Worm (Caenorhabditis elegans) whole organism, L3 larva: ENCODE data around the gene srt-49.

Source experiments
- R02D3.7 ChIP-seq: fragments of 150-350 bp; optimal IDR thresholded peaks from 2 replicates; lab custom pipeline; 2014; ENCODE audit warnings: missing biosample characterization, missing genetic modification characterization
- aly-2 ChIP-seq: fragments of 150-350 bp; optimal IDR thresholded peaks from 2 replicates; lab custom pipeline; 2014; ENCODE audit warnings: missing biosample characterization, missing genetic modification characterization
- ceh-16 ChIP-seq: sonication (generic microtip); optimal IDR thresholded peaks from 2 replicates; lab custom pipeline; 2017; ENCODE audit warnings: missing biosample characterization, missing genetic modification characterization
- ceh-28 ChIP-seq: fragments of 150-350 bp; optimal IDR thresholded peaks from 2 replicates; lab custom pipeline; 2014; ENCODE audit warnings: missing biosample characterization, missing genetic modification reagents, missing genetic modification characterization
- ceh-82 ChIP-seq: fragments of 150-350 bp; optimal IDR thresholded peaks from 2 replicates; lab custom pipeline; 2014; ENCODE audit warnings: missing biosample characterization, missing genetic modification characterization
- egl-27 ChIP-seq: sonication (generic microtip); optimal IDR thresholded peaks from 4 replicates; lab custom pipeline; 2017; ENCODE audit warnings: missing biosample characterization, missing genetic modification reagents, missing genetic modification characterization
- egl-5 ChIP-seq: fragments of 150-350 bp; optimal IDR thresholded peaks from 2 replicates; lab custom pipeline; 2017; ENCODE audit warnings: missing biosample characterization, missing genetic modification reagents, missing genetic modification characterization, inconsistent platforms
- elt-1 ChIP-seq: fragments of 150-350 bp; optimal IDR thresholded peaks from 2 replicates; lab custom pipeline; 2014; ENCODE audit warnings: missing biosample characterization, missing genetic modification characterization
- elt-2 ChIP-seq: sonication (generic microtip); optimal IDR thresholded peaks from 2 replicates; lab custom pipeline; 2016; ENCODE audit warnings: missing genetic modification reagents, mild to moderate bottlenecking, missing genetic modification characterization, missing compliant biosample characterization
- elt-3 ChIP-seq, 3 experiments: fragments of 150-350 bp in 1 of 3; sonication (generic microtip) in 2 of 3; optimal IDR thresholded peaks; 2 replicates in 2 of 3; 4 replicates in 1 of 3; lab custom pipeline; 2014 to 2017; ENCODE audit warnings: missing biosample characterization in 3 of 3, missing genetic modification characterization in 3 of 3
- eor-1 ChIP-seq, 2 experiments: fragments of 150-350 bp; optimal IDR thresholded peaks; 2 replicates each; lab custom pipeline; 2014 to 2018; ENCODE audit warnings: missing biosample characterization in 2 of 2, missing genetic modification characterization in 2 of 2
- fos-1 ChIP-seq: fragments of 150-350 bp; optimal IDR thresholded peaks from 2 replicates; lab custom pipeline; 2014; ENCODE audit warnings: missing biosample characterization, missing genetic modification characterization
- jun-1 ChIP-seq: fragments of 150-350 bp; optimal IDR thresholded peaks from 2 replicates; lab custom pipeline; 2014; ENCODE audit warnings: missing biosample characterization, missing genetic modification reagents, missing genetic modification characterization
- lin-15B ChIP-seq: fragments of 150-350 bp; optimal IDR thresholded peaks from 2 replicates; lab custom pipeline; 2014; ENCODE audit warnings: missing biosample characterization, missing genetic modification characterization
- lin-39 ChIP-seq: fragments of 150-350 bp; optimal IDR thresholded peaks from 2 replicates; lab custom pipeline; 2018; ENCODE audit warnings: missing biosample characterization, missing genetic modification reagents, missing genetic modification characterization
- lsy-12 ChIP-seq: sonication (generic microtip); optimal IDR thresholded peaks from 2 replicates; lab custom pipeline; 2016; ENCODE audit warnings: mild to moderate bottlenecking, missing genetic modification characterization, missing compliant biosample characterization
- mdl-1 ChIP-seq: fragments of 150-350 bp; optimal IDR thresholded peaks from 2 replicates; lab custom pipeline; 2014; ENCODE audit warnings: missing biosample characterization, missing genetic modification characterization
- mml-1 ChIP-seq: fragments of 150-350 bp; sonication (generic microtip); optimal IDR thresholded peaks from 3 replicates; lab custom pipeline; 2014; ENCODE audit warnings: missing biosample characterization, missing genetic modification characterization
- nfya-1 ChIP-seq: sonication (generic microtip); optimal IDR thresholded peaks from 2 replicates; lab custom pipeline; 2017; ENCODE audit warnings: missing genetic modification characterization, mild to moderate bottlenecking, missing compliant biosample characterization, antibody characterized with exemption, moderate library complexity; ENCODE audit not compliant: insufficient read depth
- nhr-11 ChIP-seq: fragments of 150-350 bp; optimal IDR thresholded peaks from 2 replicates; lab custom pipeline; 2014; ENCODE audit warnings: missing biosample characterization, missing genetic modification characterization
- nhr-12 ChIP-seq: fragments of 150-350 bp; optimal IDR thresholded peaks from 2 replicates; lab custom pipeline; 2014; ENCODE audit warnings: missing biosample characterization, missing genetic modification characterization
- nhr-237 ChIP-seq: fragments of 150-350 bp; optimal IDR thresholded peaks from 2 replicates; lab custom pipeline; 2014; ENCODE audit warnings: missing biosample characterization, missing genetic modification characterization
- nhr-28 ChIP-seq: fragments of 150-350 bp; optimal IDR thresholded peaks from 2 replicates; lab custom pipeline; 2014; ENCODE audit warnings: missing biosample characterization, missing genetic modification characterization
- nhr-43 ChIP-seq: sonication (generic microtip); optimal IDR thresholded peaks from 2 replicates; lab custom pipeline; 2016; ENCODE audit warnings: mild to moderate bottlenecking, missing genetic modification characterization, missing compliant biosample characterization; ENCODE audit not compliant: poor library complexity, severe bottlenecking
- nhr-76 ChIP-seq: fragments of 150-350 bp; sonication (generic microtip); optimal IDR thresholded peaks from 5 replicates; lab custom pipeline; 2014; ENCODE audit warnings: missing biosample characterization, missing genetic modification characterization
- nhr-77 ChIP-seq: fragments of 150-350 bp; optimal IDR thresholded peaks from 2 replicates; lab custom pipeline; 2014; ENCODE audit warnings: missing biosample characterization, missing genetic modification characterization
- pha-4 ChIP-seq: fragments of 150-350 bp; optimal IDR thresholded peaks from 2 replicates; lab custom pipeline; 2014; ENCODE audit warnings: missing biosample characterization, missing genetic modification reagents, missing genetic modification characterization
- pqm-1 ChIP-seq: fragments of 150-350 bp; optimal IDR thresholded peaks from 2 replicates; lab custom pipeline; 2017; ENCODE audit warnings: missing biosample characterization, missing genetic modification characterization, inconsistent platforms
- sea-2 ChIP-seq: fragments of 150-350 bp; sonication (generic microtip); optimal IDR thresholded peaks from 4 replicates; lab custom pipeline; 2014; ENCODE audit warnings: missing biosample characterization, missing genetic modification reagents, missing genetic modification characterization
- snpc-4 ChIP-seq: fragments of 150-350 bp; optimal IDR thresholded peaks from 2 replicates; lab custom pipeline; 2014; ENCODE audit warnings: missing biosample characterization, missing genetic modification characterization
- unc-39 ChIP-seq: sonication (generic microtip); optimal IDR thresholded peaks from 4 replicates; lab custom pipeline; 2017; ENCODE audit warnings: missing biosample characterization, missing genetic modification characterization
- unc-62 ChIP-seq: fragments of 150-350 bp; sonication (generic microtip); optimal IDR thresholded peaks from 4 replicates; lab custom pipeline; 2014; ENCODE audit warnings: missing biosample characterization, missing genetic modification reagents, missing genetic modification characterization
- ztf-11 ChIP-seq: fragments of 150-350 bp; optimal IDR thresholded peaks from 2 replicates; lab custom pipeline; 2014; ENCODE audit warnings: missing biosample characterization, missing genetic modification characterization
- ztf-4 ChIP-seq: fragments of 150-350 bp; optimal IDR thresholded peaks from 2 replicates; lab custom pipeline; 2014; ENCODE audit warnings: missing biosample characterization, missing genetic modification characterization

The srt-49 gene

DNA sequence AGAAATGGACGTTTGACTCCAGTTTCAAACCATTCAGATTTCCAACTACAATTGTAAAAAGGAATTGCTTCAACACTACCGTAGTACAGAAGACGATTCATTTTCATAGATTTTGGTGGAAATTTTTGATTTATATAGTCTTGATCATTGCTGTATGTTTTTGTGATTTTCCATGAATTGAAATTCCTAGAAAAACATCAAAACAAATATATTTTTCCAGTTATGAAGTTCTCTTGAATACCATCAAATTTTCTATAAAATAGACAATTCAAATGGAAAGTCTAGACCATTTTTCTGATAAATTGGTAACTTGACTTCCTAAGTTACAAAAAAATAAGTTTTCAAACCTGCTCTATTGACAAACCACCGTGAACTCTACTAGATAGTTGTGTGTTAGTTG is 29.4 kb downstream of the srt-49 start, which contains the start of gene srt-48:
TSS of gene srt-48 (minus strand) at position 101 of the 400 bp plus-strand sequence.
- TF ChIP-seq ceh-82 (tag; lab: Kevin White, UChicago) (no peak), unc-39 (no peak), R02D3.7 (tag; lab: Kevin White, UChicago) (no peak), snpc-4 (tag; lab: Kevin White, UChicago) (no peak), nhr-77 (tag; lab: Kevin White, UChicago) (no peak), ztf-11 (tag; lab: Kevin White, UChicago) (no peak), sea-2 (GFP tag; lab: Kevin White, UChicago) (no peak), eor-1 (tag; optimal IDR thresholded peaks at IDR 0.05; lab: Kevin White, UChicago) (no peak), nhr-12 (tag; lab: Kevin White, UChicago) (no peak), ceh-16 (tag; lab: Kevin White, UChicago) (no peak), ceh-28 (tag; lab: Kevin White, UChicago) (no peak), pha-4 (tag; lab: Kevin White, UChicago) (no peak)

DNA sequence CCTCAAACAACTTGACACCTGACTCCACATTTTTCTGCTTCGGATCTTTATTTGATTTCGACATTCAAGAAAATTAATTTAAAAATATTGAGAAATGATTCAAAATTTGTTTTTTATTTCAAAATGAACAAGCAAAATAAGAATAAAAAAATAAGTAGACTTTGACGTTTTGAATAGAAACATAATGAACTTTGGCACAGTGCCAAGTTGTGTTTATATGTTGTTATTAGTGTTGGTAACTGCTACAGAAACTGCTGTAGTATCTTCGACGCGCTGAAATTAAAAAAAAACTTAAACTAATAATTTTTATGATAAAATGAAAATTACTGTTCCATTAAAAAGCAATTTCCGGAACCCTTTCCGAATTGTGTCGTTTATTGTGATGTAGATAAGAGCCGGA is 32.5 kb downstream of the srt-49 start, which contains the start of gene Y41E3.18:
TSS of gene Y41E3.18 (minus strand) at position 101 of the 400 bp plus-strand sequence.
- no peak for TF ChIP-seq nfya-1 (tag; lab: Kevin White, UChicago)
- TF ChIP-seq ceh-82 (tag; lab: Kevin White, UChicago): no peak
- no peak for TF ChIP-seq nhr-237 (tag; lab: Kevin White, UChicago)
- no peak for TF ChIP-seq egl-27
- TF ChIP-seq egl-5 (tag; lab: Kevin White, UChicago): no peak
- no peak for TF ChIP-seq nhr-43 (tag; lab: Kevin White, UChicago)
- TF ChIP-seq ceh-28 (tag; lab: Kevin White, UChicago): no peak
- no peak for TF ChIP-seq nhr-12 (tag; lab: Kevin White, UChicago)
- TF ChIP-seq elt-3 (tag; optimal IDR thresholded peaks at IDR 0.05; lab: Kevin White, UChicago): no peak
- no peak for TF ChIP-seq sea-2 (GFP tag; lab: Kevin White, UChicago)

- no peak for TF ChIP-seq nhr-11 (tag; lab: Kevin White, UChicago)
- TF ChIP-seq lsy-12 (tag; lab: Kevin White, UChicago): no peak
- TF ChIP-seq mml-1 (tag; lab: Kevin White, UChicago): no peak
- no peak for TF ChIP-seq pqm-1 (tag; lab: Kevin White, UChicago)
- no peak for TF ChIP-seq ceh-16 (tag; lab: Kevin White, UChicago)
- TF ChIP-seq R02D3.7 (tag; lab: Kevin White, UChicago): no peak
- TF ChIP-seq mdl-1: no peak
- no peak for TF ChIP-seq lin-15B (tag; lab: Kevin White, UChicago)
- TF ChIP-seq fos-1 (tag; lab: Kevin White, UChicago): no peak
- no peak for TF ChIP-seq aly-2 (tag; lab: Kevin White, UChicago)
- TF ChIP-seq eor-1 (tag; optimal IDR thresholded peaks at IDR 0.05; lab: Kevin White, UChicago): no peak
- TF ChIP-seq ztf-4 (tag; lab: Kevin White, UChicago): no peak
- no peak for TF ChIP-seq nhr-43 (tag; lab: Kevin White, UChicago)
- no peak for TF ChIP-seq unc-62 (GFP tag; lab: Kevin White, UChicago)
- no peak for TF ChIP-seq nfya-1 (tag; lab: Kevin White, UChicago)
- TF ChIP-seq elt-2 (tag; lab: Kevin White, UChicago): no peak
- no peak for TF ChIP-seq elt-1 (tag; lab: Kevin White, UChicago)
- TF ChIP-seq, all 47 proteins: peak for 0
These were observed 34.4 kb downstream of the srt-49 start for ce11 chrIV:15063789-15064188.

ce11 chrIV:15057994-15058393 is 40.2 kb downstream of the srt-49 start, which contains the start of gene Y41E3.13:
Gene Y41E3.13, plus strand, starts transcription at chrIV:15058294.
- TF ChIP-seq jun-1 (tag; lab: Kevin White, UChicago): no peak
- no peak for TF ChIP-seq nhr-76 (tag; lab: Kevin White, UChicago)
- TF ChIP-seq elt-2 (tag; lab: Kevin White, UChicago): no peak
- no peak for TF ChIP-seq mml-1 (tag; lab: Kevin White, UChicago)
- no peak for TF ChIP-seq lin-39 (tag; lab: Kevin White, UChicago)
- no peak for TF ChIP-seq nfya-1 (tag; lab: Kevin White, UChicago)
- TF ChIP-seq nhr-28 (tag; lab: Kevin White, UChicago): no peak
- TF ChIP-seq elt-1 (tag; lab: Kevin White, UChicago): no peak
- no peak for TF ChIP-seq nhr-43 (tag; lab: Kevin White, UChicago)
